Worm (Caenorhabditis elegans) whole organism, young adult: ENCODE measurements around the gene T26E4.7.

Source experiments
- B0019.2 ChIP-seq: fragments of 200-800 bp; sonication (Bioruptor generic); conservative IDR thresholded peaks from 2 replicates; pipeline ENCODE4 v1.3.6; 2022; ENCODE audit warnings: missing genetic modification reagents, missing genetic modification characterization, missing compliant biosample characterization
- C06A6.2 ChIP-seq: fragments of 200-800 bp; sonication (Bioruptor generic); conservative IDR thresholded peaks from 2 replicates; pipeline ENCODE4 v1.3.6; 2022; ENCODE audit warnings: missing genetic modification characterization, missing compliant biosample characterization
- C17E4.6 ChIP-seq: fragments of 200-800 bp; sonication (Bioruptor generic); IDR thresholded peaks from 2 replicates; pipeline ENCODE4 v1.3.6; 2022; ENCODE audit warnings: missing genetic modification reagents, missing genetic modification characterization, missing compliant biosample characterization
- D2030.7 ChIP-seq: fragments of 200-800 bp; sonication (Bioruptor generic); IDR thresholded peaks from 2 replicates; pipeline ENCODE4 v1.3.6; 2022; ENCODE audit warnings: missing genetic modification reagents, missing genetic modification characterization, missing compliant biosample characterization
- F10E7.11 ChIP-seq: sonication (generic microtip); optimal IDR thresholded peaks from 2 replicates; lab custom pipeline; 2017; ENCODE audit warnings: mild to moderate bottlenecking, missing genetic modification characterization, moderate library complexity, missing compliant biosample characterization
- F55B11.4 ChIP-seq: sonication (generic microtip); optimal IDR thresholded peaks from 2 replicates; lab custom pipeline; 2016; ENCODE audit warnings: missing compliant biosample characterization, missing genetic modification characterization, borderline replicate concordance; ENCODE audit not compliant: insufficient read depth
- K12H6.12 ChIP-seq: fragments of 200-800 bp; sonication (Bioruptor generic); optimal IDR thresholded peaks from 2 replicates; lab custom pipeline; 2018; ENCODE audit warnings: mild to moderate bottlenecking, missing genetic modification characterization, missing compliant biosample characterization
- Y53F4B.3 ChIP-seq: fragments of 200-800 bp; sonication (Bioruptor generic); IDR thresholded peaks from 2 replicates; pipeline ENCODE4 v1.3.6; 2022; ENCODE audit warnings: missing genetic modification reagents, missing genetic modification characterization, missing compliant biosample characterization
- akir-1 ChIP-seq: fragments of 200-800 bp; sonication (Bioruptor generic); optimal IDR thresholded peaks from 2 replicates; lab custom pipeline; 2018; ENCODE audit warnings: mild to moderate bottlenecking, missing genetic modification characterization, moderate library complexity, missing compliant biosample characterization
- ama-1 ChIP-seq, 3 experiments: fragments of 150-350 bp in 1 of 3; sonication (generic microtip) in 2 of 3; optimal IDR thresholded peaks; 2 replicates each; lab custom pipeline; 2014 to 2018; ENCODE audit warnings: missing biosample characterization in 2 of 3, missing genetic modification characterization in 2 of 3, missing genetic modification reagents in 2 of 3
- atf-7 ChIP-seq: sonication (generic microtip); optimal IDR thresholded peaks from 2 replicates; lab custom pipeline; 2017; ENCODE audit warnings: mild to moderate bottlenecking, missing genetic modification characterization, missing compliant biosample characterization
- bed-2 ChIP-seq: fragments of 200-800 bp; sonication (Bioruptor generic); IDR thresholded peaks from 2 replicates; pipeline ENCODE4 v1.3.6; 2022; ENCODE audit warnings: missing genetic modification reagents, missing genetic modification characterization, missing compliant biosample characterization
- ccch-3 ChIP-seq: fragments of 200-800 bp; sonication (Bioruptor generic); optimal IDR thresholded peaks from 2 replicates; lab custom pipeline; 2018; ENCODE audit warnings: mild to moderate bottlenecking, missing genetic modification characterization, missing compliant biosample characterization
- cebp-2 ChIP-seq: fragments of 200-800 bp; sonication (Bioruptor generic); IDR thresholded peaks from 2 replicates; pipeline ENCODE4 v1.3.6; 2022; ENCODE audit warnings: missing genetic modification characterization, missing compliant biosample characterization
- ceh-27 ChIP-seq: fragments of 200-800 bp; sonication (Bioruptor generic); optimal IDR thresholded peaks from 2 replicates; lab custom pipeline; 2018; ENCODE audit warnings: mild to moderate bottlenecking, missing genetic modification characterization, moderate library complexity, missing compliant biosample characterization
- chd-7 ChIP-seq: sonication (generic microtip); optimal IDR thresholded peaks from 2 replicates; lab custom pipeline; 2016; ENCODE audit warnings: mild to moderate bottlenecking, missing genetic modification characterization, moderate library complexity, missing compliant biosample characterization
- egl-18 ChIP-seq: fragments of 200-800 bp; sonication (Bioruptor generic); IDR thresholded peaks from 2 replicates; pipeline ENCODE4 v1.3.6; 2022; ENCODE audit warnings: missing genetic modification reagents, missing genetic modification characterization, missing compliant biosample characterization
- gei-17 ChIP-seq: fragments of 200-800 bp; sonication (Bioruptor generic); optimal IDR thresholded peaks from 2 replicates; lab custom pipeline; 2018; ENCODE audit warnings: mild to moderate bottlenecking, missing genetic modification characterization, missing compliant biosample characterization
- lag-1 ChIP-seq: fragments of 200-800 bp; sonication (Bioruptor generic); IDR thresholded peaks from 2 replicates; pipeline ENCODE4 v1.3.6; 2022; ENCODE audit warnings: missing genetic modification reagents, missing genetic modification characterization, missing compliant biosample characterization
- let-526 ChIP-seq: fragments of 200-800 bp; sonication (Bioruptor generic); IDR thresholded peaks from 2 replicates; pipeline ENCODE4 v1.3.6; 2022; ENCODE audit warnings: missing genetic modification reagents, missing genetic modification characterization, missing compliant biosample characterization
- madf-3 ChIP-seq: fragments of 200-800 bp; sonication (Bioruptor generic); IDR thresholded peaks from 2 replicates; pipeline ENCODE4 v1.3.6; 2022; ENCODE audit warnings: missing genetic modification reagents, missing genetic modification characterization, missing compliant biosample characterization
- mes-4 ChIP-seq: sonication (generic microtip); optimal IDR thresholded peaks from 2 replicates; lab custom pipeline; 2016; ENCODE audit warnings: missing genotype, missing genetic modification characterization, missing compliant biosample characterization
- mxl-1 ChIP-seq: sonication (generic microtip); optimal IDR thresholded peaks from 2 replicates; lab custom pipeline; 2016; ENCODE audit warnings: missing genetic modification characterization, missing compliant biosample characterization
- nfya-1 ChIP-seq: sonication (generic microtip); optimal IDR thresholded peaks from 2 replicates; lab custom pipeline; 2017; ENCODE audit warnings: antibody characterized with exemption, missing compliant biosample characterization, missing genetic modification characterization, borderline replicate concordance; ENCODE audit not compliant: insufficient read depth
- nfyb-1 ChIP-seq: fragments of 200-800 bp; sonication (Bioruptor generic); IDR thresholded peaks from 2 replicates; pipeline ENCODE4 v1.3.6; 2022; ENCODE audit warnings: missing genetic modification reagents, missing genetic modification characterization, missing compliant biosample characterization
- pha-4 ChIP-seq: fragments of 150-350 bp; sonication (generic microtip); optimal IDR thresholded peaks from 2 replicates; lab custom pipeline; 2014; ENCODE audit warnings: missing biosample characterization, missing genetic modification reagents, missing genetic modification characterization
- sea-2 ChIP-seq: fragments of 200-800 bp; sonication (Bioruptor generic); IDR thresholded peaks from 2 replicates; pipeline ENCODE4 v1.3.6; 2022; ENCODE audit warnings: missing genetic modification characterization, missing compliant biosample characterization
- snpc-4 ChIP-seq, 5 experiments: fragments of 150-350 bp in 1 of 5; sonication (generic microtip) in 4 of 5; optimal IDR thresholded peaks; 2 replicates each; lab custom pipeline; 2014 to 2018; ENCODE audit warnings: missing genetic modification characterization in 5 of 5, missing biosample characterization in 3 of 5, antibody characterized with exemption in 2 of 5, mild to moderate bottlenecking in 2 of 5, missing compliant biosample characterization in 2 of 5, missing genotype in 2 of 5, moderate library complexity in 2 of 5, missing genetic modification reagents in 1 of 5
- somi-1 ChIP-seq: fragments of 200-800 bp; sonication (Bioruptor generic); optimal IDR thresholded peaks from 2 replicates; lab custom pipeline; 2018; ENCODE audit warnings: mild to moderate bottlenecking, missing genetic modification characterization, missing compliant biosample characterization
- sptf-2 ChIP-seq: fragments of 200-800 bp; sonication (Bioruptor generic); optimal IDR thresholded peaks from 2 replicates; lab custom pipeline; 2018; ENCODE audit warnings: mild to moderate bottlenecking, missing genetic modification characterization, missing compliant biosample characterization
- tbx-9 ChIP-seq: sonication (generic microtip); optimal IDR thresholded peaks from 2 replicates; lab custom pipeline; 2016; ENCODE audit warnings: borderline replicate concordance, missing genetic modification characterization, inconsistent platforms, missing compliant biosample characterization
- xnd-1 ChIP-seq: sonication (generic microtip); optimal IDR thresholded peaks from 2 replicates; lab custom pipeline; 2016; ENCODE audit warnings: missing genotype, missing genetic modification reagents, missing genetic modification characterization, missing compliant biosample characterization
- zim-3 ChIP-seq: sonication (generic microtip); optimal IDR thresholded peaks from 2 replicates; lab custom pipeline; 2017; ENCODE audit warnings: mild to moderate bottlenecking, missing genetic modification characterization, moderate library complexity, missing compliant biosample characterization
- ztf-25 ChIP-seq: fragments of 200-800 bp; sonication (Bioruptor generic); IDR thresholded peaks from 2 replicates; pipeline ENCODE4 v1.3.6; 2022; ENCODE audit warnings: missing genetic modification reagents, missing genetic modification characterization, missing compliant biosample characterization
- ztf-28 ChIP-seq: fragments of 200-800 bp; sonication (Bioruptor generic); IDR thresholded peaks from 2 replicates; pipeline ENCODE4 v1.3.6; 2022; ENCODE audit warnings: missing genetic modification reagents, missing genetic modification characterization, missing compliant biosample characterization
- ztf-6 ChIP-seq: fragments of 200-800 bp; sonication (Bioruptor generic); IDR thresholded peaks from 2 replicates; pipeline ENCODE4 v1.3.6; 2022; ENCODE audit warnings: missing genetic modification reagents, missing genetic modification characterization, missing compliant biosample characterization

The T26E4.7 gene

ce11 chrV:15817746-15818145 is 24.4 kb downstream of the T26E4.7 start, which contains the start of gene abf-3:
abf-3 (minus strand) TSS chrV:15817846.
- TF ChIP-seq ztf-25 (GFP tag; lab: Robert Waterston, UW) (no peak), somi-1 (GFP tag; lab: Kevin White, UChicago) (no peak), snpc-4 (GFP tag; optimal IDR thresholded peaks at IDR 0.05; lab: Kevin White, UChicago) (no peak), snpc-4 (tag; optimal IDR thresholded peaks at IDR 0.05; lab: Kevin White, UChicago) (no peak), sptf-2 (GFP tag; lab: Kevin White, UChicago) (no peak)

DNA sequence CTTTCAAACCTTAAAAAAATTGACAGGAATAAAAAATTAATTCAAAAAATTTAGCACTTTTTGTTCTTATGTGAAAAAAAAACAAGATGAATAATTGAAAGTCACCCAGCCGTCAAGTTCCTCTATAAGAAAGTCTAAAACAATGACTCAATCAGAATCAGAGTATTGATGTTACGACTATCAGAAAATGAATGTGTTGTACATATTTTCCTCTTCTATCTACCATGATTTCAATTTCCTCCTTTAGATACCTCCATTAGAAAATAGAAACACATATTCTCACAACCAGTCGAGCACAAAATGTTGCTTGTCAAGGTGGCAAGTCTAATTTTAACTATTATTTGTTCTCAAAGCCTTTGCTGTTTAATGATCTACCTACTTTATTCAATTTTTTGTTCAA is 26.6 kb downstream of the T26E4.7 start, which contains the start of gene srbc-48:
Gene srbc-48 (plus strand): TSS at position 301 of the 400 bp plus-strand sequence.
- TF ChIP-seq akir-1 (GFP tag; lab: Kevin White, UChicago) (no peak), sea-2 (GFP tag; lab: Robert Waterston, UW) (no peak), nfya-1 (no peak), snpc-4 (GFP tag; optimal IDR thresholded peaks at IDR 0.05; lab: Kevin White, UChicago) (no peak), snpc-4 (tag; optimal IDR thresholded peaks at IDR 0.05; lab: Kevin White, UChicago) (no peak), ama-1 (optimal IDR thresholded peaks at IDR 0.05; lab: Kevin White, UChicago) (no peak), ama-1 (GFP tag; optimal IDR thresholded peaks at IDR 0.05; lab: Kevin White, UChicago) (no peak), mes-4 (tag; lab: Kevin White, UChicago) (no peak), C06A6.2 (no peak), let-526 (no peak), F55B11.4 (no peak), zim-3 (tag; lab: Kevin White, UChicago) (no peak), K12H6.12 (tag; lab: Kevin White, UChicago) (no peak), tbx-9 (no peak), ztf-28 (GFP tag; lab: Robert Waterston, UW) (no peak), Y53F4B.3 (GFP tag; lab: Robert Waterston, UW) (no peak), xnd-1 (tag; lab: Kevin White, UChicago) (no peak), ccch-3 (no peak), egl-18 (GFP tag; lab: Robert Waterston, UW) (no peak), ztf-25 (GFP tag; lab: Robert Waterston, UW) (no peak), pha-4 (tag; lab: Kevin White, UChicago) (no peak)

DNA sequence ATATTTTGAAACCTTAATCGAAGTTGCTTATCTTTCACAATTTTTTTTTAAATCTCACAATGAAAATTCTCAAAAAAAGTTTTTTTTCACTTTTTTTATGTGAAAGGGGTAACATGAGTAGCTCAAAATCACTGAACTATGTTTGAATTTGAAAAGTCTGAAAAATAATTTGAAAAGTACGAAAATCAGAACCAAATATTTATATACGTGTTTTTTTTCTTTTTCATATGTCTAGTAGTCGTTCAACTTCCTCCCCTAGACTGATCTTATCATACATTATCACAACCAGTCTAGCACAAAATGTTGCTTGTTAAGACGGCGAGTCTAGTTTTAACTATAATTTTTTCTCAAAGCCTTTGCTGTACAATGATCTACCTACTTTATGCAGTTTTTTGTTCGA is 28.0 kb downstream of the T26E4.7 start, which contains the start of gene srbc-49:
Gene srbc-49 (plus strand): TSS at position 301 of the 400 bp plus-strand sequence.
- TF ChIP-seq B0019.2 (GFP tag; lab: Robert Waterston, UW) = no peak
- TF ChIP-seq lag-1 = no peak
- no peak for TF ChIP-seq gei-17
- no peak for TF ChIP-seq ama-1 (optimal IDR thresholded peaks at IDR 0.05; lab: Kevin White, UChicago)
- no peak for TF ChIP-seq ama-1 (GFP tag; optimal IDR thresholded peaks at IDR 0.05; lab: Kevin White, UChicago)
- TF ChIP-seq K12H6.12 (tag; lab: Kevin White, UChicago) = no peak
- no peak for TF ChIP-seq chd-7
- TF ChIP-seq D2030.7 (GFP tag; lab: Robert Waterston, UW) = no peak
- no peak for TF ChIP-seq C17E4.6 (GFP tag; lab: Robert Waterston, UW)
- no peak for TF ChIP-seq cebp-2 (GFP tag; lab: Robert Waterston, UW)
- no peak for TF ChIP-seq nfyb-1
- TF ChIP-seq ceh-27 = no peak
- TF ChIP-seq atf-7 (tag; lab: Kevin White, UChicago) = no peak
- no peak for TF ChIP-seq mxl-1 (tag; lab: Kevin White, UChicago)
- TF ChIP-seq madf-3 (GFP tag; lab: Robert Waterston, UW) = no peak
- no peak for TF ChIP-seq egl-18 (GFP tag; lab: Robert Waterston, UW)
- no peak for TF ChIP-seq ztf-6 (GFP tag; lab: Robert Waterston, UW)
- TF ChIP-seq bed-2 = no peak
- TF ChIP-seq F10E7.11 (tag; lab: Kevin White, UChicago) = no peak
